Worm (Caenorhabditis elegans) whole organism, midembryonic: Measurements from ENCODE around the gene C16C10.8.

Source experiments
- T22C8.4 ChIP-seq: fragments of 200-800 bp; sonication (Bioruptor generic); IDR thresholded peaks from 2 replicates; pipeline ENCODE4 v1.3.6; 2022; ENCODE audit warnings: missing genetic modification characterization, missing compliant biosample characterization
- cog-1 ChIP-seq: sonication (generic microtip); optimal IDR thresholded peaks from 2 replicates; lab custom pipeline; 2016; ENCODE audit warnings: missing genetic modification characterization, missing compliant biosample characterization
- flt-1 ChIP-seq: fragments of 200-800 bp; sonication (Bioruptor generic); IDR thresholded peaks from 2 replicates; pipeline ENCODE4 v1.3.6; 2022; ENCODE audit warnings: missing genetic modification characterization, missing compliant biosample characterization
- tab-1 ChIP-seq: fragments of 200-800 bp; sonication (Bioruptor generic); IDR thresholded peaks from 2 replicates; pipeline ENCODE4 v1.3.6; 2022; ENCODE audit warnings: missing genetic modification characterization, missing compliant biosample characterization
- ztf-23 ChIP-seq: fragments of 200-800 bp; sonication (Bioruptor generic); IDR thresholded peaks from 2 replicates; pipeline ENCODE4 v1.3.6; 2022; ENCODE audit warnings: missing genetic modification reagents, missing genetic modification characterization, missing compliant biosample characterization

DNA sequence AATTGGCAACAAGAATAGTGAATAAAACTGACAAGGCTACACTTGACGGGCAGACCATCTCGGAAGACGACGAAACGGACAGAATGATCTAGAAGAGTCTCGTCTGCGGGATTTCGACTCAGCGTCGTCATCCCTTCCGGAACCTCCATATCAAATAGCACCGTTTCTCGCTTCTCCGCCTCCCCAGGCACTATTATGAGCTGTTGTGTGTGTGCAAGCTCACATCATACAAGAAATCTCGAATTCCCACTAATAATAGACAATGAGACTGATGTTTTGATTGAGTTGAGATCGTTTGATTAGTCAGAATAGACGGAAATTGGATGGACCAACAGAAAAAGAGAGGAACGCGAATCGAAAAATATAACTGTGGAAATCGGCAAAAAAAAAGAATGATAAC, 26.3 kb upstream of the C16C10.8 start, which contains the start of gene spp-28:
- TF ChIP-seq ztf-23 (GFP tag; lab: Robert Waterston, UW) (no peak), flt-1 (GFP tag; lab: Robert Waterston, UW) (no peak), tab-1 (GFP tag; lab: Robert Waterston, UW) (no peak), cog-1 (tag; lab: Kevin White, UChicago) (no peak), T22C8.4 (GFP tag; lab: Robert Waterston, UW) (no peak)
